Worm (Caenorhabditis elegans) whole organism, early embryonic: ENCODE results near the gene vars-1.

Experiments used
- ama-1 ChIP-seq: fragments of 150-350 bp; optimal IDR thresholded peaks from 2 replicates; lab custom pipeline; 2014
- flt-1 ChIP-seq: fragments of 200-800 bp; sonication (Bioruptor generic); IDR thresholded peaks from 2 replicates; pipeline ENCODE4 v1.3.6; 2022; ENCODE audit warnings: missing genetic modification characterization, missing compliant biosample characterization
- hmg-4 ChIP-seq: fragments of 200-800 bp; sonication (Bioruptor generic); optimal IDR thresholded peaks from 2 replicates; lab custom pipeline; 2018; ENCODE audit warnings: mild to moderate bottlenecking, missing genetic modification characterization, missing compliant biosample characterization
- hnd-1 ChIP-seq: sonication (generic microtip); optimal IDR thresholded peaks from 2 replicates; lab custom pipeline; 2016; ENCODE audit warnings: missing genetic modification characterization, missing compliant biosample characterization
- sea-1 ChIP-seq: fragments of 200-800 bp; sonication (Bioruptor generic); conservative IDR thresholded peaks from 2 replicates; pipeline ENCODE4 v1.3.6; 2022; ENCODE audit warnings: missing genetic modification characterization, missing compliant biosample characterization
- tbx-11 ChIP-seq: fragments of 200-800 bp; sonication (Bioruptor generic); IDR thresholded peaks from 2 replicates; pipeline ENCODE4 v1.3.6; 2022; ENCODE audit warnings: missing genetic modification characterization, missing compliant biosample characterization
- tbx-37 ChIP-seq: fragments of 200-800 bp; sonication (Bioruptor generic); conservative IDR thresholded peaks from 2 replicates; pipeline ENCODE4 v1.3.6; 2022; ENCODE audit warnings: missing genetic modification reagents, missing genetic modification characterization, missing compliant biosample characterization
- tra-4 ChIP-seq: sonication (generic microtip); optimal IDR thresholded peaks from 2 replicates; lab custom pipeline; 2017; ENCODE audit warnings: missing genetic modification characterization, missing compliant biosample characterization

- TF ChIP-seq tra-4 (tag; lab: Kevin White, UChicago) (no peak), ama-1 (lab: Kevin White, UChicago) (no peak), flt-1 (GFP tag; lab: Robert Waterston, UW) (no peak), tbx-37 (GFP tag; lab: Robert Waterston, UW) (no peak), sea-1 (GFP tag; lab: Robert Waterston, UW) (no peak), hnd-1 (no peak), tbx-11 (no peak), hmg-4 (GFP tag; lab: Kevin White, UChicago) (no peak)
Measured at ce11 chrV:8035947-8036346, 4.7 kb downstream of the vars-1 start, which contains the start of gene ZC513.14.
